Worm (Caenorhabditis elegans): ENCODE results near the gene M05D6.9.

M05D6.9 gene

ce11 chrII:8479337-8479736 is 14.7 kb upstream of the M05D6.9 start:
- TF ChIP-seq ama-1 (optimal IDR thresholded peaks at IDR 0.05) (peak; percentile 83), elt-2 (tag; optimal IDR thresholded peaks at IDR 0.05) (peak; percentile 11), nhr-76 (tag; optimal IDR thresholded peaks at IDR 0.05) (no peak), pha-4 (tag; optimal IDR thresholded peaks at IDR 0.05) (peak; percentile 20), nhr-43 (tag; optimal IDR thresholded peaks at IDR 0.05; ENCODE audit: poor library complexity, severe bottlenecking) (peak; percentile 32)

ce11 chrII:8480166-8480565 is 13.9 kb upstream of the M05D6.9 start, which contains the start of gene lact-4:
TSS of gene lact-4 (minus strand) at chrII:8480478.
- TF ChIP-seq ceh-28 (tag; optimal IDR thresholded peaks at IDR 0.05) (no peak), elt-2 (tag; optimal IDR thresholded peaks at IDR 0.05) (no peak), ama-1 (optimal IDR thresholded peaks at IDR 0.05) (no peak), ztf-4 (tag; optimal IDR thresholded peaks at IDR 0.05) (no peak), lsy-12 (tag; optimal IDR thresholded peaks at IDR 0.05) (no peak), snpc-4 (tag; optimal IDR thresholded peaks at IDR 0.05) (no peak), jun-1 (tag; optimal IDR thresholded peaks at IDR 0.05) (no peak), zag-1 (tag; optimal IDR thresholded peaks at IDR 0.05) (no peak), sea-2 (GFP tag; optimal IDR thresholded peaks at IDR 0.05) (no peak), nhr-12 (tag; optimal IDR thresholded peaks at IDR 0.05) (no peak)

- TF ChIP-seq unc-39 (tag; optimal IDR thresholded peaks at IDR 0.05): no peak
- TF ChIP-seq egl-5 (tag; optimal IDR thresholded peaks at IDR 0.05): peak; percentile 24
- no peak for TF ChIP-seq R02D3.7 (tag; optimal IDR thresholded peaks at IDR 0.05)
- TF ChIP-seq elt-2 (tag; optimal IDR thresholded peaks at IDR 0.05): peak; percentile 55
- TF ChIP-seq pha-4 (tag; optimal IDR thresholded peaks at IDR 0.05): peak; percentile 50
- TF ChIP-seq elt-3 (tag; optimal IDR thresholded peaks at IDR 0.05): no peak
- peak; percentile 88 for TF ChIP-seq ama-1 (optimal IDR thresholded peaks at IDR 0.05)
- no peak for TF ChIP-seq nhr-11 (tag; optimal IDR thresholded peaks at IDR 0.05)
- peak; percentile 37 for TF ChIP-seq nfya-1 (tag; optimal IDR thresholded peaks at IDR 0.05; ENCODE audit: insufficient read depth)
- peak; percentile 3 for TF ChIP-seq pqm-1 (tag; optimal IDR thresholded peaks at IDR 0.05)
- no peak for TF ChIP-seq skn-1 (tag; optimal IDR thresholded peaks at IDR 0.05)
- TF ChIP-seq mml-1 (tag; optimal IDR thresholded peaks at IDR 0.05): peak; percentile 45
- no peak for TF ChIP-seq ztf-4 (tag; optimal IDR thresholded peaks at IDR 0.05)
- TF ChIP-seq nhr-43 (tag; optimal IDR thresholded peaks at IDR 0.05; ENCODE audit: poor library complexity, severe bottlenecking): peak; percentile 26
- TF ChIP-seq nhr-25 (tag; optimal IDR thresholded peaks at IDR 0.05): no peak
- no peak for TF ChIP-seq eor-1 (tag; optimal IDR thresholded peaks at IDR 0.05)
- no peak for TF ChIP-seq lsy-12 (tag; optimal IDR thresholded peaks at IDR 0.05)
- no peak for TF ChIP-seq mdl-1 (tag; optimal IDR thresholded peaks at IDR 0.05)
Observed at ce11 chrII:8481033-8481708, 12.9 kb upstream of the M05D6.9 start.

ce11 chrII:8481731-8482253 is 12.3 kb upstream of the M05D6.9 start, which contains the start of gene M05D6.5:
TSS of gene M05D6.5 (minus strand) at chrII:8482203.
- TF ChIP-seq tbx-2 (tag; optimal IDR thresholded peaks at IDR 0.05) (no peak), ama-1 (optimal IDR thresholded peaks at IDR 0.05) (peak; percentile 89), pqm-1 (tag; optimal IDR thresholded peaks at IDR 0.05) (no peak)

- TF ChIP-seq egl-5 (tag; optimal IDR thresholded peaks at IDR 0.05) (no peak), lin-15B (tag; optimal IDR thresholded peaks at IDR 0.05) (peak; percentile 40), ceh-82 (tag; optimal IDR thresholded peaks at IDR 0.05) (no peak), snpc-4 (tag; optimal IDR thresholded peaks at IDR 0.05) (no peak), ceh-16 (tag; optimal IDR thresholded peaks at IDR 0.05) (no peak), nhr-25 (tag; optimal IDR thresholded peaks at IDR 0.05) (peak; percentile 34), pha-4 (tag; optimal IDR thresholded peaks at IDR 0.05) (peak; percentile 65), lin-39 (tag; optimal IDR thresholded peaks at IDR 0.05) (peak; percentile 39), aly-2 (tag; optimal IDR thresholded peaks at IDR 0.05) (no peak), skn-1 (tag; optimal IDR thresholded peaks at IDR 0.05) (peak; percentile 13), nfya-1 (tag; optimal IDR thresholded peaks at IDR 0.05; ENCODE audit: insufficient read depth) (peak; percentile 46), ZK546.5 (tag; optimal IDR thresholded peaks at IDR 0.05) (no peak), daf-12 (tag; optimal IDR thresholded peaks at IDR 0.05) (no peak), R02D3.7 (tag; optimal IDR thresholded peaks at IDR 0.05) (no peak), elt-2 (tag; optimal IDR thresholded peaks at IDR 0.05) (peak; percentile 7)
Observed at ce11 chrII:8483124-8483792, 10.8 kb upstream of the M05D6.9 start.

Measured in whole organism, L3 larva.